Worm (Caenorhabditis elegans): ENCODE measurements around the gene gpb-1.
A peak's percentile ranks its signal among the peaks of the same experiment; 100 is the strongest.

Gene gpb-1

ce11 chrII:11719533-11719932, 28.9 kb downstream of the gpb-1 start:
- TF ChIP-seq lsy-2 (tag; optimal IDR thresholded peaks at IDR 0.05) (peak in 1 of 2 experiments; percentile 38), elt-1 (tag; optimal IDR thresholded peaks at IDR 0.05) (no peak)

- TF ChIP-seq nhr-129 (tag; optimal IDR thresholded peaks at IDR 0.05), result no peak
- TF ChIP-seq snpc-4 (tag; optimal IDR thresholded peaks at IDR 0.05), result peak; percentile 37
Measured at ce11 chrII:11714728-11715127, 33.7 kb downstream of the gpb-1 start.

ce11 chrII:11713569-11713968, 34.8 kb downstream of the gpb-1 start, which contains the start of gene F13D12.10:
F13D12.10 (plus strand) TSS chrII:11713799.
- TF ChIP-seq elt-3 (tag; optimal IDR thresholded peaks at IDR 0.05) (no peak), snpc-4 (tag; optimal IDR thresholded peaks at IDR 0.05) (no peak), ama-1 (optimal IDR thresholded peaks at IDR 0.05) (no peak), Y55F3AM.14 (GFP tag; optimal IDR thresholded peaks at IDR 0.05) (no peak), mab-5 (tag; optimal IDR thresholded peaks at IDR 0.05) (no peak), zag-1 (tag; optimal IDR thresholded peaks at IDR 0.05) (peak; percentile 60), sma-9 (GFP tag; optimal IDR thresholded peaks at IDR 0.05) (peak; percentile 45), sma-9 (tag; optimal IDR thresholded peaks at IDR 0.05) (no peak), nhr-21 (tag; optimal IDR thresholded peaks at IDR 0.05) (no peak), ztf-11 (tag; optimal IDR thresholded peaks at IDR 0.05) (no peak), alr-1 (tag; optimal IDR thresholded peaks at IDR 0.05) (no peak), lin-11 (tag; optimal IDR thresholded peaks at IDR 0.05) (no peak), elt-1 (tag; optimal IDR thresholded peaks at IDR 0.05) (no peak), ztf-1 (GFP tag; conservative IDR thresholded peaks at IDR 0.05) (no peak), ceh-82 (tag; optimal IDR thresholded peaks at IDR 0.05) (no peak), blmp-1 (tag; optimal IDR thresholded peaks at IDR 0.05; ENCODE audit: insufficient read depth) (no peak), ZK546.5 (tag; optimal IDR thresholded peaks at IDR 0.05) (no peak), F13H6.1 (tag; optimal IDR thresholded peaks at IDR 0.05) (peak; percentile 43), nhr-237 (tag; optimal IDR thresholded peaks at IDR 0.05) (no peak), R02D3.7 (tag; optimal IDR thresholded peaks at IDR 0.05) (no peak), unc-55 (GFP tag; optimal IDR thresholded peaks at IDR 0.05) (no peak), lin-13 (GFP tag; optimal IDR thresholded peaks at IDR 0.05) (no peak), lsy-2 (tag; optimal IDR thresholded peaks at IDR 0.05) (peak in 1 of 2 experiments; percentile 14), nhr-6 (tag; optimal IDR thresholded peaks at IDR 0.05) (no peak), nhr-129 (tag; optimal IDR thresholded peaks at IDR 0.05) (peak; percentile 48), sma-3 (GFP tag; optimal IDR thresholded peaks at IDR 0.05) (no peak), lin-39 (tag; optimal IDR thresholded peaks at IDR 0.05) (no peak), nhr-77 (tag; optimal IDR thresholded peaks at IDR 0.05) (no peak), unc-39 (tag; optimal IDR thresholded peaks at IDR 0.05) (no peak), unc-62 (GFP tag; optimal IDR thresholded peaks at IDR 0.05) (no peak), C34F6.9 (tag; optimal IDR thresholded peaks at IDR 0.05) (peak; percentile 17)

- no peak for TF ChIP-seq nhr-12 (tag; optimal IDR thresholded peaks at IDR 0.05)
- TF ChIP-seq blmp-1 (tag; optimal IDR thresholded peaks at IDR 0.05; ENCODE audit: insufficient read depth), result peak; percentile 30
Measured at ce11 chrII:11710771-11711170, 37.6 kb downstream of the gpb-1 start.

- TF ChIP-seq blmp-1 (tag; optimal IDR thresholded peaks at IDR 0.05; ENCODE audit: insufficient read depth) (no peak), lsy-2 (tag; optimal IDR thresholded peaks at IDR 0.05) (no peak), aly-2 (tag; optimal IDR thresholded peaks at IDR 0.05) (no peak), peb-1 (tag; optimal IDR thresholded peaks at IDR 0.05) (no peak), skn-1 (tag; optimal IDR thresholded peaks at IDR 0.05) (no peak), mbf-1 (tag; optimal IDR thresholded peaks at IDR 0.05) (no peak), elt-1 (tag; optimal IDR thresholded peaks at IDR 0.05) (no peak), ama-1 (optimal IDR thresholded peaks at IDR 0.05) (no peak), sma-9 (GFP tag; optimal IDR thresholded peaks at IDR 0.05) (no peak), sma-9 (tag; optimal IDR thresholded peaks at IDR 0.05) (no peak), R02D3.7 (tag; optimal IDR thresholded peaks at IDR 0.05) (no peak), nhr-237 (tag; optimal IDR thresholded peaks at IDR 0.05) (no peak), nhr-21 (tag; optimal IDR thresholded peaks at IDR 0.05) (no peak), C34F6.9 (tag; optimal IDR thresholded peaks at IDR 0.05) (no peak), sma-3 (GFP tag; optimal IDR thresholded peaks at IDR 0.05) (no peak), ztf-4 (tag; optimal IDR thresholded peaks at IDR 0.05) (no peak), unc-55 (GFP tag; optimal IDR thresholded peaks at IDR 0.05) (no peak), lin-39 (tag; optimal IDR thresholded peaks at IDR 0.05) (no peak), lin-11 (tag; optimal IDR thresholded peaks at IDR 0.05) (no peak), zag-1 (tag; optimal IDR thresholded peaks at IDR 0.05) (no peak)
Measured at ce11 chrII:11709464-11709863, 38.9 kb downstream of the gpb-1 start, which contains the start of gene fcmt-1. fcmt-1 (minus strand) TSS chrII:11709564.

Measured in whole organism, L2 larva.